Fruit fly (Drosophila melanogaster): ENCODE data around the gene CG15425.

DNA sequence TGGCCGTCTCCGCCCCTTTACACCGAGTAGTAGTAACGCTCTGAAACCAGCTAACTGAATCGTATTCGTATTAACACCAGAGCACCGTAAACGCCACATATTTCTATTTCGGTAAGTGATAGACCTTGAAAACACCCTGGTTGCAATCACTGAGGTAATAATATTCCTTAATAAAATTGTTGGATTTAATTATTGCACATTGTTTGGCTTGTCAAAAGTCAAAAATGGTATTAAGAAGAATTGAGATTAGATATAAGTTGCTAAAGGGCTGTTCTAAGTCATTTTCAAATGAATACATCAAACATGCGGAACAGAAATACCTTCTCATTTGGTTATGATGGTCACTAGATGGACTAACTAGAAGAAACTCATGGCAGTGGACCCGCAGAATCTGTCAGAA lies 38.6 kb upstream of the CG15425 start:
- TF ChIP-seq CG6808 (GFP tag; optimal IDR thresholded peaks at IDR 0.05) (no peak), spab (GFP tag; optimal IDR thresholded peaks at IDR 0.05) (no peak), Hr38 (GFP tag; optimal IDR thresholded peaks at IDR 0.05) (no peak), pdm3 (GFP tag; optimal IDR thresholded peaks at IDR 0.05) (no peak), CG31627 (GFP tag; optimal IDR thresholded peaks at IDR 0.05) (no peak), CG8319 (GFP tag; optimal IDR thresholded peaks at IDR 0.05) (no peak), lz (GFP tag; optimal IDR thresholded peaks at IDR 0.05) (no peak), CG8632 (GFP tag; optimal IDR thresholded peaks at IDR 0.05) (no peak), CG4318 (GFP tag; optimal IDR thresholded peaks at IDR 0.05) (no peak), Lpt (GFP tag; optimal IDR thresholded peaks at IDR 0.05) (no peak)
